Worm (Caenorhabditis elegans): ENCODE data around the gene nlp-66.

DNA sequence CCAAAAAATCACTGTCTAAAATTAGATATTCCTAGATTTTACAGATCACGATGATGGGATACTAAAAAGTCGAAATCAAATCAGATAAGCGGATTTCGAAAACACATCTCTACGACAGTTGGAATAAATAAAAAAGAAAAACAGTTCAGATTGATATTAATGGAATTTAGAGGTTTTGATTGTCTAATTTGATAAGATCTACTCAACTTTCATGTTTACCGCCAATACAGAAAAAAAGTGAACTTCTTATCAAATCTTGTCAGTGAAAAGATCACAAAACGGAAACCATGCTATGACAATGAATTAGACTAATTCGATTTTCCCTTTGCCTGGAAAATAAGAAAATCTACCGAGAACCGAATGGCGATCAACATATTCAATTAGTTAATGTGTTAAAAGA, 9.6 kb upstream of the nlp-66 start:
- no peak for TF ChIP-seq nhr-47 (tag; optimal IDR thresholded peaks at IDR 0.05)
- no peak for TF ChIP-seq nhr-28 (tag; optimal IDR thresholded peaks at IDR 0.05)
- TF ChIP-seq elt-3 (tag; optimal IDR thresholded peaks at IDR 0.05): peak in 2 of 6 experiments; percentile 15 to 84
- TF ChIP-seq ama-1 (optimal IDR thresholded peaks at IDR 0.05): no peak
- no peak for TF ChIP-seq snu-23 (GFP tag; optimal IDR thresholded peaks at IDR 0.05)
- no peak for TF ChIP-seq unc-130 (tag; optimal IDR thresholded peaks at IDR 0.05)

Measured in whole organism, L1 larva.